Worm (Caenorhabditis elegans): ENCODE data around the gene clec-223.

DNA sequence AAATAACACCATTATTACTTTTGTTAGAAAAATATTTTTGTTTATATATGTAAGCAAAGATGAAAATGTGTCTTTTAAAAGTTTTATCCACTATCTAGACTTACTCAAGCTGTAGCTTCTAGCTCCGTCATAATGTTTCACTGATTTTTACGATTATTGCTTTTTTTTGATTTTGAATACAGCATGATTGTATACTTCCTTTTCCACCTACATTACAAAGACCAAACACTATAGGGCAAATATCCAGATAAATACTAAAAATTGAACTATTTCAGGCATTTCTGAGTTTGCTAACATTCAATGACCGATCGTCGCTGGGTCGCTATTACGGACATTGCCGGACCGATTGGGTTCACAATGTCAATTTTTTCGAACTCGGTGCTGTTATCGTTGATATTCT, 6.3 kb upstream of the clec-223 start, which contains the start of gene str-116:
- no peak for TF ChIP-seq F37D6.2 (tag; optimal IDR thresholded peaks at IDR 0.05)
- no peak for TF ChIP-seq snpc-4 (tag; optimal IDR thresholded peaks at IDR 0.05)
- TF ChIP-seq ces-1 (GFP tag; optimal IDR thresholded peaks at IDR 0.05): no peak
- TF ChIP-seq ceh-82 (tag; optimal IDR thresholded peaks at IDR 0.05): no peak
- no peak for TF ChIP-seq madf-9 (GFP tag; conservative IDR thresholded peaks at IDR 0.05)
- no peak for TF ChIP-seq ZK546.5 (tag; optimal IDR thresholded peaks at IDR 0.05)
- TF ChIP-seq set-16 (GFP tag; IDR thresholded peaks at IDR 0.05): no peak
- no peak for TF ChIP-seq zag-1 (tag; optimal IDR thresholded peaks at IDR 0.05)
